Fruit fly (Drosophila melanogaster) whole organism, wandering third instar larva: ENCODE results near the gene Hmu.

Experiments
- GATAd ChIP-seq: sonication (Bioruptor generic); optimal IDR thresholded peaks from 2 replicates; lab custom pipeline; 2016; ENCODE audit warnings: missing biosample characterization, missing genetic modification characterization
- Myc ChIP-seq: fragments of >200 bp; optimal IDR thresholded peaks from 2 replicates; lab custom pipeline; 2017
- OdsH ChIP-seq: fragments of 200-800 bp; sonication (Bioruptor generic); optimal IDR thresholded peaks from 2 replicates; lab custom pipeline; 2016; ENCODE audit warnings: missing biosample characterization, mild to moderate bottlenecking, missing genetic modification characterization
- Vsx2 ChIP-seq: fragments of 200-300, 225-300 bp; sonication (Bioruptor generic); optimal IDR thresholded peaks from 2 replicates; lab custom pipeline; 2018; ENCODE audit warnings: missing biosample characterization, missing genetic modification characterization; ENCODE audit not compliant: partially characterized antibody
- br ChIP-seq: fragments of 200-800 bp; sonication (Bioruptor generic); optimal IDR thresholded peaks from 2 replicates; lab custom pipeline; 2016; ENCODE audit warnings: missing biosample characterization, missing genetic modification characterization
- foxo ChIP-seq, 2 experiments: fragments of 200-800 bp; sonication (Bioruptor generic); optimal IDR thresholded peaks; 2 replicates in 1 of 2; 3 replicates in 1 of 2; lab custom pipeline; 2016 to 2017; ENCODE audit warnings: missing biosample characterization in 2 of 2, missing genetic modification characterization in 2 of 2
- fru ChIP-seq: fragments of 200-800 bp; sonication (Bioruptor generic); optimal IDR thresholded peaks from 3 replicates; lab custom pipeline; 2016; ENCODE audit warnings: missing biosample characterization, mild to moderate bottlenecking, missing genetic modification characterization
- h ChIP-seq: fragments of 200-800 bp; sonication (Bioruptor generic); optimal IDR thresholded peaks from 3 replicates; lab custom pipeline; 2016; ENCODE audit warnings: missing biosample characterization, mild to moderate bottlenecking, missing genetic modification characterization
- usp ChIP-seq: fragments of >200 bp; optimal IDR thresholded peaks from 2 replicates; lab custom pipeline; 2017; ENCODE audit warnings: missing biosample characterization, missing genetic modification characterization

dm6 chr3R:27274533-27275447 is 13.8 kb upstream of the Hmu start, which contains the start of gene CG5938:
- TF ChIP-seq Vsx2 (GFP tag; lab: Kevin White, UChicago) (no peak), OdsH (GFP tag; lab: Kevin White, UChicago) (no peak), h (GFP tag; lab: Kevin White, UChicago) (peak; percentile 31), usp (no peak), br (GFP tag; lab: Kevin White, UChicago) (peak; percentile 14), GATAd (GFP tag; lab: Kevin White, UChicago) (no peak), fru (no peak), Myc (lab: Kevin White, UChicago) (no peak), foxo (GFP tag; optimal IDR thresholded peaks at IDR 0.05; lab: Kevin White, UChicago) (peak in 1 of 2 experiments; percentile 21)
